Fruit fly (Drosophila melanogaster) whole organism, wandering third instar larva: ENCODE results near the gene osa.

ENCODE experiments used
- CG32264 ChIP-seq: fragments of 200-800 bp; sonication (Bioruptor generic); optimal IDR thresholded peaks from 2 replicates; lab custom pipeline; 2016; ENCODE audit warnings: missing biosample characterization, missing genetic modification characterization
- CG9705 ChIP-seq: fragments of 200-800 bp; sonication (Bioruptor generic); optimal IDR thresholded peaks from 2 replicates; lab custom pipeline; 2018; ENCODE audit warnings: missing biosample characterization, mild to moderate bottlenecking, missing genetic modification characterization
- CrebA ChIP-seq: fragments of 200-800 bp; sonication (Bioruptor generic); optimal IDR thresholded peaks from 2 replicates; lab custom pipeline; 2016; ENCODE audit warnings: missing biosample characterization, mild to moderate bottlenecking, missing genetic modification characterization, borderline replicate concordance
- Dfd ChIP-seq: fragments of >200 bp; optimal IDR thresholded peaks from 2 replicates; lab custom pipeline; 2017; ENCODE audit warnings: missing biosample characterization, missing genetic modification characterization
- Dif ChIP-seq: fragments of 200-275, 200-300 bp; sonication (Bioruptor generic); optimal IDR thresholded peaks from 2 replicates; lab custom pipeline; 2018; ENCODE audit warnings: missing biosample characterization, missing genetic modification characterization; ENCODE audit not compliant: partially characterized antibody
- HLH106 ChIP-seq: fragments of 200-800 bp; optimal IDR thresholded peaks from 3 replicates; lab custom pipeline; 2019; ENCODE audit warnings: missing biosample characterization, mild to moderate bottlenecking, missing genetic modification characterization, moderate library complexity
- Hnf4 ChIP-seq: fragments of 200-800 bp; sonication (Bioruptor generic); optimal IDR thresholded peaks from 2 replicates; lab custom pipeline; 2016; ENCODE audit warnings: missing biosample characterization, mild to moderate bottlenecking, missing genetic modification characterization
- Hr78 ChIP-seq: fragments of >200 bp; optimal IDR thresholded peaks from 2 replicates; lab custom pipeline; 2017; ENCODE audit warnings: missing biosample characterization, missing genetic modification characterization
- Jra ChIP-seq: sonication (Bioruptor generic); optimal IDR thresholded peaks from 2 replicates; lab custom pipeline; 2016; ENCODE audit warnings: missing biosample characterization, missing genetic modification characterization
- Myc ChIP-seq: fragments of >200 bp; optimal IDR thresholded peaks from 2 replicates; lab custom pipeline; 2017
- N ChIP-seq: fragments of >200 bp; optimal IDR thresholded peaks from 2 replicates; lab custom pipeline; 2018; ENCODE audit warnings: missing biosample characterization, missing external identifiers, missing genetic modification characterization
- OdsH ChIP-seq: fragments of 200-800 bp; sonication (Bioruptor generic); optimal IDR thresholded peaks from 2 replicates; lab custom pipeline; 2016; ENCODE audit warnings: missing biosample characterization, mild to moderate bottlenecking, missing genetic modification characterization
- Rel ChIP-seq, 2 experiments: fragments of 200-800 bp; sonication (Bioruptor generic) in 1 of 2; optimal IDR thresholded peaks; 2 replicates in 1 of 2; 3 replicates in 1 of 2; lab custom pipeline; 2016 to 2019; ENCODE audit warnings: mild to moderate bottlenecking in 2 of 2, missing biosample characterization in 2 of 2, missing genetic modification characterization in 2 of 2, moderate library complexity in 1 of 2
- Sp1 ChIP-seq: fragments of 200-800 bp; sonication (Bioruptor generic); optimal IDR thresholded peaks from 3 replicates; lab custom pipeline; 2019; ENCODE audit warnings: missing biosample characterization, mild to moderate bottlenecking, missing genetic modification characterization, moderate library complexity
- Vsx2 ChIP-seq: fragments of 200-300, 225-300 bp; sonication (Bioruptor generic); optimal IDR thresholded peaks from 2 replicates; lab custom pipeline; 2018; ENCODE audit warnings: missing biosample characterization, missing genetic modification characterization; ENCODE audit not compliant: partially characterized antibody
- dl ChIP-seq, 2 experiments: fragments of 175-275, 200-275 bp in 1 of 2; fragments of 200-275 bp in 1 of 2; sonication (Bioruptor generic); optimal IDR thresholded peaks; lab custom pipeline; 2018; ENCODE audit warnings: mild to moderate bottlenecking in 2 of 2, missing biosample characterization in 2 of 2, missing genetic modification characterization in 2 of 2, moderate library complexity in 2 of 2; ENCODE audit not compliant: partially characterized antibody in 2 of 2, insufficient read depth in 1 of 2
- dmrt93B ChIP-seq: fragments of 200-800 bp; sonication (Bioruptor generic); optimal IDR thresholded peaks from 2 replicates; lab custom pipeline; 2018; ENCODE audit warnings: missing biosample characterization, mild to moderate bottlenecking, missing genetic modification characterization
- ey ChIP-seq: fragments of 200-800 bp; sonication (Bioruptor generic); optimal IDR thresholded peaks from 2 replicates; lab custom pipeline; 2016; ENCODE audit warnings: missing biosample characterization, missing genetic modification characterization
- foxo ChIP-seq, 2 experiments: fragments of 200-800 bp; sonication (Bioruptor generic); optimal IDR thresholded peaks; 2 replicates in 1 of 2; 3 replicates in 1 of 2; lab custom pipeline; 2016 to 2017; ENCODE audit warnings: missing biosample characterization in 2 of 2, missing genetic modification characterization in 2 of 2
- fru ChIP-seq: fragments of 200-800 bp; sonication (Bioruptor generic); optimal IDR thresholded peaks from 3 replicates; lab custom pipeline; 2016; ENCODE audit warnings: missing biosample characterization, mild to moderate bottlenecking, missing genetic modification characterization
- h ChIP-seq: fragments of 200-800 bp; sonication (Bioruptor generic); optimal IDR thresholded peaks from 3 replicates; lab custom pipeline; 2016; ENCODE audit warnings: missing biosample characterization, mild to moderate bottlenecking, missing genetic modification characterization
- jim ChIP-seq: fragments of 175-275, 200-325 bp; sonication (Bioruptor generic); optimal IDR thresholded peaks from 2 replicates; lab custom pipeline; 2016; ENCODE audit warnings: missing biosample characterization, mild to moderate bottlenecking, missing genetic modification characterization
- lola ChIP-seq: fragments of >200 bp; optimal IDR thresholded peaks from 2 replicates; lab custom pipeline; 2017; ENCODE audit warnings: missing biosample characterization, missing genetic modification characterization
- pan ChIP-seq: fragments of >200 bp; optimal IDR thresholded peaks from 2 replicates; lab custom pipeline; 2017
- rgr ChIP-seq: fragments of 200-800 bp; sonication (Bioruptor generic); optimal IDR thresholded peaks from 3 replicates; lab custom pipeline; 2016; ENCODE audit warnings: missing biosample characterization, mild to moderate bottlenecking, missing genetic modification characterization
- sage ChIP-seq: fragments of 200-800 bp; sonication (Bioruptor generic); optimal IDR thresholded peaks from 2 replicates; lab custom pipeline; 2016; ENCODE audit warnings: missing biosample characterization, mild to moderate bottlenecking, missing genetic modification characterization
- woc ChIP-seq: sonication (Bioruptor generic); optimal IDR thresholded peaks from 2 replicates; lab custom pipeline; 2016; ENCODE audit warnings: missing biosample characterization, mild to moderate bottlenecking, missing genetic modification characterization

The osa gene

dm6 chr3R:17679368-17679997 is 38.7 kb downstream of the osa start (continued):
- TF ChIP-seq sage (peak; percentile 85), N (GFP tag; lab: Kevin White, UChicago) (no peak)

DNA sequence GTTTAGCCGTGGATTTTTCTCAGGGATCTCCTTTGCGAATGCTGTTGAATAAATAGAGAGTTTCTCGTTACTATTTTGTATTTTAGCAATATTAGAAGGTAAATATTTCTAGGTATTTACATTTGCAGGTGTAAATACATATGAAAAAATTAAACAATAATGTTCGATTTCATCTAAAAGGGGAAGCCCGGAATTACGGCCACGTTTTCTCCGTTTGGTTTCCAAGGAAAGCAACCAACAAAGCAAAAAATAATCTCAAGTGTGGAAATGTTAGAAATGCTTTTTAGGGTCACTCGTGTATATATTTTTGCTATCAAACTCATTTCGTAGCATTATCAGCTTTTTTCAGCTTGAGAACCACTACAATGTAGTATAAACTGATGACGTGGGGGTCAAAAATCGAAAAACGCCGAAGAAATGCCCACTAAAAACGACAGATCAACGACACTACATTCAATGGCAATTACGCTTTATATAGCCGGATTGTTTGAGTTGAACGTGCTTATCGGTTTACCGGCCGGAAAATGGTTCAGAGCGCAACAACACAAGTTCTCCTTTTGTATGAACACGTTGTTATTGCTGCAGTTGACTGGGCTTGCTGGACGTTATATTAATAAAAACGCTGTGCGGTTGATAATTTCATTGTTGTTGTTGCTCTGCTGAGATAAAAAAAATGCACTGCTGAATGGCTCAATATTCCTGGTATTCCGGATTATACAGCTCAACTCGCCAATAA is 39.8 kb downstream of the osa start:
- TF ChIP-seq CrebA (GFP tag; lab: Kevin White, UChicago), result no peak
- no peak for TF ChIP-seq fru (GFP tag; lab: Kevin White, UChicago)
- no peak for TF ChIP-seq dl (GFP tag; optimal IDR thresholded peaks at IDR 0.05; lab: Kevin White, UChicago; ENCODE audit: insufficient read depth in 1 of 2, partially characterized antibody in 2 of 2)
- TF ChIP-seq Hr78, result no peak
- TF ChIP-seq Dif, result no peak
- TF ChIP-seq ey (GFP tag; lab: Kevin White, UChicago), result no peak
- TF ChIP-seq CG9705 (GFP tag; lab: Kevin White, UChicago), result no peak
- no peak for TF ChIP-seq Rel (GFP tag; optimal IDR thresholded peaks at IDR 0.05; lab: Kevin White, UChicago)
- TF ChIP-seq Rel (tag; optimal IDR thresholded peaks at IDR 0.05; lab: Kevin White, UChicago), result peak; percentile 96

dm6 chr3R:17670857-17671336 is 47.3 kb downstream of the osa start, which contains the start of the genes CG7523 and Mps1:
TSS of gene CG7523 (minus strand) at chr3R:17670895.
TSS of gene Mps1 (plus strand) at chr3R:17671271.
- TF ChIP-seq foxo (GFP tag; optimal IDR thresholded peaks at IDR 0.05; lab: Kevin White, UChicago) (peak in 1 of 2 experiments; percentile 26), CG9705 (GFP tag; lab: Kevin White, UChicago) (no peak), CG32264 (GFP tag; lab: Kevin White, UChicago) (no peak), Vsx2 (peak; percentile 18), dmrt93B (GFP tag; lab: Kevin White, UChicago) (no peak), Jra (GFP tag; lab: Kevin White, UChicago) (peak; percentile 35), Sp1 (GFP tag; lab: Kevin White, UChicago) (peak; percentile 8), rgr (GFP tag; lab: Kevin White, UChicago) (peak; percentile 14), Myc (lab: Kevin White, UChicago) (no peak)

DNA sequence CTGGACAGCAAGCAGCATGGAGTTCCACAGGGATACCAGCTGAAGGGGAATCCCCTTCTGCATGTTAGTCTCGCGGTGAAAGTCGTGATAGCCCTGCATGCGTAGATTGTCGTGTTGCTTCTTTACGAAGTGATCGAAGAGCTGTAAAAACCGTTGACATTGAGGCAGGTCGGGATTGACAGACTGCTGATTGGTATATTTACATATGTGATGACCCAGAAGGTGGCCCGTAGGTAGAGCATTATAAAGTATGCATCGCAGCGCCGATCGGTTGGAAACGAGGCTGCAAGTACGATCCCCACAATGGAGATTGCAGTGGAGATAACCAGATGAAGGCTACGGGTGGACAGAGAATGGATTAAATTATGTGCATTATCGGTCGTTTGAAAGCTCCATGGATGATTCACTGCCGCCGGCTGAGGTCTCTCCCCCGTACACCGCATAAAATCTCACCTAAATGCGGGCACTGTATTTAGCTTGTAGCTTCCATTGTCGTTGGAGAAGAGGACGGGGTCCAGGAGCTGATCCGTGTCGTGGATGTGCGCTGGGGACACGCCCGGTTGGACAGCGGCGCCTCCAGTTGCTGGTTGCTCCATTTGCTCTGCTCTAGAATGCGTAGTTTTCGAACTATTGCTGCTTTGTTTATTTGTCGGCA is 47.8 kb downstream of the osa start:
- TF ChIP-seq Rel (GFP tag; optimal IDR thresholded peaks at IDR 0.05; lab: Kevin White, UChicago) (no peak), Rel (tag; optimal IDR thresholded peaks at IDR 0.05; lab: Kevin White, UChicago) (peak; percentile 82), Hnf4 (no peak), Jra (GFP tag; lab: Kevin White, UChicago) (peak; percentile 54), woc (GFP tag; lab: Kevin White, UChicago) (no peak)

DNA sequence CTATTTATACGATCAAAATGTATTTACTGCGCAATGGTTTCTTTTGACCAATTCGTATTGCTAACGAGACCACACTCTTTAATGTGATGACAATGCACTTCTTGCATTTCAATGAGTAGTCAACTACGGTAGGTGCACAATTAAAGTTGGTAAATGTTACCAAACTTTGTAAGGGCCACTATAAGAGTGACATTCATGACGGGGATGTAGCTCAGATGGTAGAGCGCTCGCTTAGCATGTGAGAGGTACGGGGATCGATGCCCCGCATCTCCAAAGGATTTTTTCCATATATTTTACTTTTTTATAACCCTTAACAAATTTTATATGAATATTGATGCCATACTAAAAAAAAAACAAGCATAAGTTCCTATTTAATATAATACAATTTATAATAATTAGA is 50.2 kb downstream of the osa start:
- no peak for TF ChIP-seq Dfd (GFP tag; lab: Kevin White, UChicago)
- TF ChIP-seq woc (GFP tag; lab: Kevin White, UChicago), result no peak
- TF ChIP-seq Vsx2, result no peak
- no peak for TF ChIP-seq ey (GFP tag; lab: Kevin White, UChicago)
- TF ChIP-seq lola (GFP tag; lab: Kevin White, UChicago), result no peak
- no peak for TF ChIP-seq foxo (GFP tag; optimal IDR thresholded peaks at IDR 0.05; lab: Kevin White, UChicago)

DNA sequence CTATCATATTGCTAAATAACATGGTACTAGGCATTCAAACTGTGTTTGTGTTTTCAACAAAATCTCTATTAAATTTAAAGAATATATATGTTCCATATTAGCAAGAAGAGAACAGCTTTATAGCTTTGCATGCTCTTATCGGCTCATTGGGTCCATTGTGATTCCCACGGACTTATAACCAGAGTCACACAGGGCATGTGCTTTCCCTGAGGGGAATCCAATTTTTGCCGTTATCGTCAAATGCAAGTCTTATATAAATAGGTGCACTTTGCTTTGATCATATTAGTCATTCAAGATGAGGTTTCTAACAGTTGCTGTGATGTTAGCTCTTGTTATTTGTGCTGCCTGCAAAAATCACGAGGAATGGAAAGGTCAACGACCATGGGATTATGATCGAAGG is 50.9 kb downstream of the osa start, which contains the start of gene CG45045:
Gene CG45045, plus strand, starts transcription at position 294 of the 400 bp plus-strand sequence.
- TF ChIP-seq Rel (GFP tag; optimal IDR thresholded peaks at IDR 0.05; lab: Kevin White, UChicago) (no peak), Rel (tag; optimal IDR thresholded peaks at IDR 0.05; lab: Kevin White, UChicago) (peak; percentile 100), Hnf4 (peak; percentile 11), CrebA (GFP tag; lab: Kevin White, UChicago) (no peak)

- TF ChIP-seq HLH106 (tag; lab: Kevin White, UChicago), result no peak
- TF ChIP-seq h (GFP tag; lab: Kevin White, UChicago), result no peak
- no peak for TF ChIP-seq N (GFP tag; lab: Kevin White, UChicago)
- no peak for TF ChIP-seq OdsH (GFP tag; lab: Kevin White, UChicago)
- TF ChIP-seq sage, result no peak
- TF ChIP-seq Rel (GFP tag; optimal IDR thresholded peaks at IDR 0.05; lab: Kevin White, UChicago), result no peak
- TF ChIP-seq Rel (tag; optimal IDR thresholded peaks at IDR 0.05; lab: Kevin White, UChicago), result no peak
- no peak for TF ChIP-seq lola (GFP tag; lab: Kevin White, UChicago)
- TF ChIP-seq rgr (GFP tag; lab: Kevin White, UChicago), result no peak
- TF ChIP-seq fru (GFP tag; lab: Kevin White, UChicago), result no peak
- no peak for TF ChIP-seq dmrt93B (GFP tag; lab: Kevin White, UChicago)
- TF ChIP-seq Vsx2, result no peak
- no peak for TF ChIP-seq pan (lab: Kevin White, UChicago)
- TF ChIP-seq Myc (lab: Kevin White, UChicago), result no peak
- TF ChIP-seq jim (GFP tag; lab: Kevin White, UChicago), result no peak
- TF ChIP-seq Hnf4, result no peak
- TF ChIP-seq dl (GFP tag; optimal IDR thresholded peaks at IDR 0.05; lab: Kevin White, UChicago; ENCODE audit: insufficient read depth in 1 of 2, partially characterized antibody in 2 of 2), result no peak
These were observed 51.4 kb downstream of the osa start for dm6 chr3R:17666797-17667156.
